Worm (Caenorhabditis elegans): ENCODE results near the gene dlhd-1.

ce11 chrII:1188137-1188536, 16.2 kb upstream of the dlhd-1 start:
- TF ChIP-seq nhr-237 (tag; optimal IDR thresholded peaks at IDR 0.05) (no peak), ama-1 (optimal IDR thresholded peaks at IDR 0.05) (no peak), lin-39 (tag; optimal IDR thresholded peaks at IDR 0.05) (no peak), dve-1 (tag; optimal IDR thresholded peaks at IDR 0.05; ENCODE audit: insufficient read depth) (peak; percentile 53), unc-62 (GFP tag; optimal IDR thresholded peaks at IDR 0.05 in 1 of 2) (no peak), unc-62 (tag; optimal IDR thresholded peaks at IDR 0.05) (no peak), skn-1 (tag; optimal IDR thresholded peaks at IDR 0.05) (no peak), attf-4 (tag; optimal IDR thresholded peaks at IDR 0.05) (no peak)
